Fruit fly (Drosophila melanogaster) Kc167 (cell line): Measurements from ENCODE around the gene CG34267.

Source experiments
- Myc ChIP-seq: fragments of >200 bp; optimal IDR thresholded peaks from 2 replicates; lab custom pipeline; 2017; ENCODE audit warnings: missing external identifiers
- Sin3A ChIP-seq: fragments of >200 bp; optimal IDR thresholded peaks from 2 replicates; lab custom pipeline; 2018; ENCODE audit warnings: missing external identifiers
- h ChIP-seq: fragments of >200 bp; optimal IDR thresholded peaks from 3 replicates; lab custom pipeline; 2018; ENCODE audit warnings: missing external identifiers
- insv ChIP-seq: fragments of >200 bp; optimal IDR thresholded peaks from 3 replicates; lab custom pipeline; 2018; ENCODE audit warnings: missing external identifiers
- psq ChIP-seq: fragments of >200 bp; optimal IDR thresholded peaks from 2 replicates; lab custom pipeline; 2017; ENCODE audit warnings: missing external identifiers
- ttk ChIP-seq: sonication (Bioruptor generic); optimal IDR thresholded peaks from 2 replicates; lab custom pipeline; 2017; ENCODE audit warnings: missing external identifiers

The CG34267 gene

DNA sequence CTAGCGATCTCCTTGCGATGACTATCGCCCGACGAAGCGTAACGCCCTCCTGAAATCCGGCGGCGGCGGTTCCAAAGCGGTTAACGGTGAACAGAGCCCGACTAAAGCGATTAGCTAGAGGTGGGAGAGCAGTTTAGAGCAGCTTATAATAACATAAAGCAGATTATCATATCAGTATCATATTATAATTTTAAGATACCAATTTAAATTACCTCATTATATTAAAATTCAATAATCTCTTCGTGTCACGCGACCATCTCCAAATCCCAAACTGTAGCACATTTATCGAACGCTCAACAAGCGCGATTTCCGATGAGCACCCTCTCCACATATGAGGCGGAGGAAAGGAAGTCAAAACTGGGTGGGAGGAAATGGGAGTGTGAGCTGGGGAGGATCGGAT lies 33.6 kb upstream of the CG34267 start:
- TF ChIP-seq psq (lab: Kevin White, UChicago), result no peak
- TF ChIP-seq insv (lab: Kevin White, UChicago), result no peak
- TF ChIP-seq h (lab: Kevin White, UChicago), result no peak
- TF ChIP-seq Sin3A (lab: Kevin White, UChicago), result no peak
- TF ChIP-seq Myc (lab: Kevin White, UChicago), result no peak
- no peak for TF ChIP-seq ttk

DNA sequence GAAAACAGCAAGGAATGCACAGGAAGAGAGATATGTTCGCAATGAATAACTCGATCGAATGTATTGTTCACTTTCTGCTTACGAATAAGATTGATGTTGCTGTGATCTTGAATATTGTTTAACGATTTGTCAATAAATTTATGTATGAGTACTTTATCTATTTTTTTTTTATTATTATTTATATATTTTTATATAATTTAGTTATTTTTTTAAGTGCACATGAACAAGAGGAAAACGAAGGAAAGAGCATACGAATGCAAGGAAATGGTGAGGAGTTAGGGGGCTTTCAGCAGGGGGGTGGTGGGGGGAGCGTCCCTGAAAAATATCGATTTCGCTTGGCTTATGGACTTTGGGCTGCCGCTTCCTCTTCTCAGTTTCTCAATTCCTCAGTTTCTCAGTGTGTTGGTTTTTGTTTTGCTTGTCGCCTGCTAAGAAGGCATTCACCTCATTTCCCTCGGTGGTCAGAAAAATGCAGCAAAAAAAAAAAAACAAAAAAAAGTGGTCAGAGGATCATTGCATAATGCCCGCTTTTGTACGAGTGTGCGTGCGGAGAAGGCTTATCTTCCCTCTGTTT lies 31.1 kb upstream of the CG34267 start:
- TF ChIP-seq ttk (no peak), Myc (lab: Kevin White, UChicago) (no peak), insv (lab: Kevin White, UChicago) (no peak), Sin3A (lab: Kevin White, UChicago) (no peak), psq (lab: Kevin White, UChicago) (no peak)

DNA sequence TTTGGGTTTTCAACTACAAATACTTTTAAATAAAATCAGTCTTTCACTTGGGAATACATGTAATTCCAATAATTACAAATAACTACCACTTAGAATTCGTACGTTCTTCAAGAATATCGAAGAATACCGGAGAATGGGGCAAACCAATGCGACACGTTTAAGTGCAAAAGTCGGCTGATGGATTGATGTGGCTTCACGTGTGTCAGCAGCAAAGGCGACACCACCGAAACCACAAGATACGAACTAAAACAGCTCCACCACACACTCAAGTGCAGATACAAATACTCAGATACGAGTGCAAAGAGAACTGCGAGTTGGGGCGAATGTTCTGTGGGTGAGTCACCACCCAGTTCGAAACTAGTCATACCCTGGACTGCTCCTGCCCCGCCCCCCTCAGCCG lies 30.6 kb upstream of the CG34267 start:
- no peak for TF ChIP-seq insv (lab: Kevin White, UChicago)
- TF ChIP-seq Sin3A (lab: Kevin White, UChicago), result no peak
- no peak for TF ChIP-seq ttk
- TF ChIP-seq Myc (lab: Kevin White, UChicago), result no peak
- TF ChIP-seq h (lab: Kevin White, UChicago), result no peak
- no peak for TF ChIP-seq psq (lab: Kevin White, UChicago)

DNA sequence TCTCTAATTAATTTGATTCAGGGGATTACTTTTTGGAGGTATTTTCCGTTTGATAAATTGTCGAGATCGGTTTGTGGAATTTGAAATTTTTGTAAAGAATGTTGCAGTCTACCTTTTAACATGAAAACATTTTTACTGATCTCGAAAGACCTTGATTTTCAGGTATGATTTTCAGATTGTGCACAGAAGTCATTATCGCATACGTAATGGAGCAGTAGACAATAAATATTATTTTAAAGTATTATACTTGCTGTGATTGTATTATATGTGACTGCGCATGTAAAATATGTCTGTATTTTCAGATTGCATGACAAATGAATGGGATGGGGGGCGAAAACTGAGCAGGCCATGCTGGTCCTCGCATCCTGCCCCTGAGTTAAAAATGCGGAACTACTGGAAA lies 27.8 kb upstream of the CG34267 start, which contains the start of gene CG34269:
TSS of gene CG34269 (plus strand) at position 301 of the 400 bp plus-strand sequence.
- TF ChIP-seq psq (lab: Kevin White, UChicago) (no peak), h (lab: Kevin White, UChicago) (no peak), ttk (no peak), insv (lab: Kevin White, UChicago) (no peak), Myc (lab: Kevin White, UChicago) (no peak), Sin3A (lab: Kevin White, UChicago) (no peak)

DNA sequence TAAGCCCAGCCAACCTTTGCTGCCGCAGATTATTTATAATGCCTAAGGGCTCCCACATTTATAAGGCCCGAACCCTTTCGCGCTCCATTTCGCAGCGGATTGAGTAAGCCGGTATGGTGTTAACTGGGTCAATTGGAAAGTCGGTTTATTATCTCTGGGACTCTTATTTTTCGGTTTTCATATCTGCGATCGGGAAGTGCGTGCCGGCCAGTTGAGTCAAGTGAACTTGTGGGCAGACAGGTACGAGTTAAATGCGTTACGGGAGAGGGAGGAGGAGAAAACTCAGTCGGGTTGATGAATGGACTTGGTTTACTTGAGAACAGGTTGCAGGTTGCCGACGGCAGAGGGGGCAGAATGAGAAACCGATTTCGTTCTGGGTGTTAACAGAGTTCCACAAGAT lies 24.0 kb upstream of the CG34267 start:
- TF ChIP-seq h (lab: Kevin White, UChicago), result no peak

DNA sequence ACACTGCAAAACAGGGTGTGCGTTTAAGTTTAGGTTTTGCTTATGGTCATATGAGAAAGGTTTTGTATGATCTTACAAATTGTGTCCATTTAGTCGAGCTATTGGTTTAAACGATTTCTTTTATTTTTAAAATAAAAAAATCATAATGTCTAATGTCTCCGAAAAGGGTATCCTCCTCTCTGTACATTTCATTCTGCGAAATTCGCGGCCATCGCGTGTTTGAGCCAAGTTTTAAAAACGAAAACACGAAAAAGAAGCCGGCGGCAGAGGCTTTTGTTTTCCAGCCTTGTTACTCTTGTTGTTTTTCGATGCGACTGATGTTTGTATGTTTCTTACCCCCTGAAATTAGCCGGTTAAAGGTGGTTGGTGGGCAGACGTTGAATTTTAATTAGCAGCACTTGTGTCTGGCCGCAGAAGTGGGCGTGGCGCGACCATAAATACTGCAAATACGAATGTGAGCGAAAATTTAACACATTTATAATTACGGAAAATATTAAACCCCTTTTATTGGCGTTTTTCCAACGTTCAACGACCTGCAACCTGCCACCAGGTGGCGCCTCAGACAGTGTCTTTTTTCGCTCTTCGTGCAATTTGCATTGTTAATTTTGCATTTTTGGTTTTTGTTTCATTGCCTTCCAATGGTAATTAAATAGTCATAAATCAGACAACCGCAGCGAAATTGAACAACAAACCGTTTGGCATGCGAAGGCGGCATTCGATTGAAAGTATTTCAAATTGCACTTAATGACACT lies 20.4 kb upstream of the CG34267 start:
- TF ChIP-seq psq (lab: Kevin White, UChicago) (no peak), Sin3A (lab: Kevin White, UChicago) (no peak), ttk (no peak)

DNA sequence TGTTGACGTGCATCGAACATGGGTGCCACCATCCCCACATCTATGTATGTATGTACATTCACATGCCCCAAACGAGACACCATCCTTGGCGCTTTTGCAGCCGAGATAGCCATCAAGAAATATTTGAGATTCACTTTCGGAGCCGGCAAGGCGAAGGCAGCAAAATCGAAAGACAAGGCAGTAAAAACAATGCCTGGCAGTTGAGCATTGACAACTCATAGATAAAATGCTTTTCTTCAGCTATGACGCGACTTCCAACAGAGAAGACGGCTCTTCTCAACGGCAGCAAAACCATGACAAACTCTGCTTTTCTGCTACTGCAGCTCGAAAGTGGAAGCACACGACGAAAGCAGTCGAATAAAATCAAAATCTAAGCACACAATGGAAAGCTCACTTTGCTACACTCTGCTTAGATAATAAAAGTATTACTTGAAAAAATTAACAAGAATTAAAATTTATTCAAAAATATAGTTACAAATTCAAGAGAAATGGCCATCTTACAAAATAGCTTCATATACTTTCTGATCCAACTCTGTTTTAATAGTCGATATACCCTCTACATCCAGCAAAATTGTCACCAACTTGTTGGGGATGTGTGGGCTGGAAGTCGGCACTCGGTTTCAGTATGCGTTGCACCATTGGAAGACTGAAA lies 16.8 kb upstream of the CG34267 start:
- TF ChIP-seq psq (lab: Kevin White, UChicago) (no peak), insv (lab: Kevin White, UChicago) (no peak), Sin3A (lab: Kevin White, UChicago) (no peak), ttk (no peak), Myc (lab: Kevin White, UChicago) (no peak), h (lab: Kevin White, UChicago) (no peak)

DNA sequence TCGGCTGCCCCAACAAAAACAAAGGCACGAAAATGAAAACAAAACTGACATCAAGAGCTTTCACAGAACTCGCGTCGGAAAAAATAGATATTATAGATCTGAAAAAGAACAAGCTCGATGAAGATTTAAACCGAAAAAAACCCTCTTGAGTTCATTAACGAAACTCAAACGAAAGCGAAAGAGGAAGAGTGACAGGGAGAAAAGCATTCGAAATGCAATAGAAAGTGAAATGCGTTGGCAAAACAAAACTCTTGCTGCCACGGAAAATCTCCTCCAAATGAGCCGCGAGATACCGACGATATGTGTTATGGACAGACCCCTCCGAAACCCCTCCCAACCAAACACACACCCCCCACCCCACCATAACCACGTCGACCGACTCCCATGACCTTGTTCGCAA lies 16.3 kb upstream of the CG34267 start:
- TF ChIP-seq psq (lab: Kevin White, UChicago), result no peak
- no peak for TF ChIP-seq ttk
- no peak for TF ChIP-seq Myc (lab: Kevin White, UChicago)
- TF ChIP-seq Sin3A (lab: Kevin White, UChicago), result no peak
- no peak for TF ChIP-seq h (lab: Kevin White, UChicago)
- TF ChIP-seq insv (lab: Kevin White, UChicago), result no peak

DNA sequence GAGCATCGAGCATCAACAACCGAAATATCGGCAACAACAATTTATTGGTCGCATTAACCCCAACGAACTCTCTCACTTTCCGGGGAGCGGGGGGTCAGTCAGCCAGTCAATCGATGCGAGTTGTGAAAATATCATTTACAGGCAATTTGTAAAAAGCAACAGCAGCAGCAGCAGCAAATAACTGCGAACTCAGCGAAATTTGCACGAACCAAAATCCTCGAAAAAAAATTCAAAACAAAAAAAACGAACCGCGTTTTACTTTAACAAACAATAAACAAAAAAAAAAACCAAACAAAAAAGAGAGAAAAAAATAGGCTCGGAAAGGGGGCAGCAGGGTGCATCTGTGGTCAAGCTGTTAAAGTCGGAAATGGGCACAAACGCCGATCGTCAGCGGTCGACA lies 15.4 kb upstream of the CG34267 start:
- TF ChIP-seq h (lab: Kevin White, UChicago) (no peak), psq (lab: Kevin White, UChicago) (no peak), Myc (lab: Kevin White, UChicago) (no peak), ttk (no peak), Sin3A (lab: Kevin White, UChicago) (no peak), insv (lab: Kevin White, UChicago) (no peak)

DNA sequence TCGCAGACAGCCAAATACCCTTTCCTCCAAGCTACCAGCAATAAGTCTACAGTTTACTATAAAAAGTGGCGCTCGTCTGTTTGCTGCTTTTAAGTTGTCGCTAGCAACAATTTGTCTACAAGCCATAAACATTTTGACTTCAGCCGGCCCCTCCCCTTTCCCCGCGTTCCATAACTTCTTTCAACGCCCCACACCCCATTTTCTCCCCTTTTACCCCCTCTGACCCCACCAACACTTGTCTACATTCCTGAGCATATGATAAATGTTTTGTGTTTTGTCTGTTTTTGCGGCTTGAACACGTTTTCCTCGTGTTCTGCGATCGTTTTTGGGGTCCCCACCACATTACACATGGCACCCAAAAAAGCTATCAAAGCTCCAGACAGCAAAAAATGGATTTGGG lies 13.4 kb upstream of the CG34267 start:
- TF ChIP-seq Myc (lab: Kevin White, UChicago) (no peak), psq (lab: Kevin White, UChicago) (no peak), ttk (no peak), insv (lab: Kevin White, UChicago) (no peak)

DNA sequence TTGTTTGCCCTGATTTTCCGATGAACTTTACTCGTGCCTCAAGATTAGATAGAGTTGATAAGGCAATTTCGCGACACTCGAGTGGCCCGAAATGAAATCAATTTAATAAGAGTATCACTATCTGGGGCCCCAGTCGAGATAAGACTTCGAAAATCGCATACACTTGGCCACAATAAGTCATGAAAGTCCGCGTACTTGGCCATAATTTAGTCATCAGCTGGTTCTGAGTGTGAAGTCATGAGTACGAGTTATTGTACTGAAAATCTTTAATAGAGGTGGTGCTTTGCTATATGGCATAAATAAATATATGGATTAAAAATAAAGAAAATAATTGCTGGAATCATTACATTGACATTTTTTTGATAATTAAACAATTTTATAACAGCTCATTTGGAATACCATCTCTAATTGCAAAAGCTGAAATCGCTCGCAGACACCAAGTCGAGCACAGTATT lies 11.5 kb upstream of the CG34267 start:
- TF ChIP-seq insv (lab: Kevin White, UChicago) (no peak), ttk (no peak), h (lab: Kevin White, UChicago) (no peak), psq (lab: Kevin White, UChicago) (no peak), Sin3A (lab: Kevin White, UChicago) (no peak), Myc (lab: Kevin White, UChicago) (no peak)

DNA sequence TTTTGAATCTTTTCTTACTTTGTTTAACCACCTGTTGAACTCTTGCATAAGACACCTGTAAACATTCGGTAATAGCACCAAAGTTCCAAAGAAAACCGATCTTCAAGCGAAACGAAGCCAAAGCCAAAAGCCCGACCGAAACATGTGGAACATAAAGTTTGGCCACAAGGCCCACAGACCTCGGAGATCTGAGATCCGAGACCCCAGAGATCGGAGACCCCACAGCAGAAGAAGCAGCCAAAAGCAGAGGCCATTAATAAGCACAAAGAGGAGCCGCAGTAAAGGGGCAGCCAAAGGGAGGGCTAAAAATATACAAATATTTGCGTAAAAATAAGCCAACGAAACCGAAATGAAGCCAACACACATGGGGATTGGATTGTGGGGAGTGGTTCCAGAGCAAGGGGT lies 10.6 kb upstream of the CG34267 start:
- TF ChIP-seq ttk, result no peak
